Worm (Caenorhabditis elegans) whole organism, late embryonic: ENCODE measurements around the gene T05A7.7.

Experiments used
- C08G9.2 ChIP-seq: sonication (generic microtip); optimal IDR thresholded peaks from 2 replicates; lab custom pipeline; 2016; ENCODE audit warnings: mild to moderate bottlenecking, missing genetic modification characterization, moderate library complexity, missing compliant biosample characterization
- C38D4.7 ChIP-seq: fragments of 200-800 bp; sonication (Bioruptor generic); optimal IDR thresholded peaks from 2 replicates; lab custom pipeline; 2018; ENCODE audit warnings: mild to moderate bottlenecking, missing genetic modification characterization, moderate library complexity, missing compliant biosample characterization
- K09A11.1 ChIP-seq: sonication (generic microtip); optimal IDR thresholded peaks from 2 replicates; lab custom pipeline; 2017; ENCODE audit warnings: antibody characterized with exemption, mild to moderate bottlenecking, missing genetic modification characterization, missing compliant biosample characterization; ENCODE audit not compliant: insufficient read depth
- T23F11.4 ChIP-seq: fragments of 200-800 bp; sonication (Bioruptor generic); optimal IDR thresholded peaks from 2 replicates; lab custom pipeline; 2018; ENCODE audit warnings: mild to moderate bottlenecking, missing genetic modification characterization, missing compliant biosample characterization
- ahr-1 ChIP-seq: sonication (generic microtip); optimal IDR thresholded peaks from 2 replicates; lab custom pipeline; 2016; ENCODE audit warnings: missing genetic modification characterization, missing compliant biosample characterization
- ceh-14 ChIP-seq: sonication (generic microtip); optimal IDR thresholded peaks from 2 replicates; lab custom pipeline; 2016; ENCODE audit warnings: missing genotype, missing genetic modification characterization, missing compliant biosample characterization
- ceh-18 ChIP-seq: sonication (generic microtip); optimal IDR thresholded peaks from 2 replicates; lab custom pipeline; 2016; ENCODE audit warnings: missing genetic modification characterization, missing compliant biosample characterization
- ceh-22 ChIP-seq: sonication (generic microtip); optimal IDR thresholded peaks from 2 replicates; lab custom pipeline; 2017; ENCODE audit warnings: missing biosample characterization, missing genetic modification characterization
- ceh-24 ChIP-seq: sonication (generic microtip); optimal IDR thresholded peaks from 2 replicates; lab custom pipeline; 2016; ENCODE audit warnings: mild to moderate bottlenecking, missing genetic modification characterization, missing compliant biosample characterization
- ceh-31 ChIP-seq: sonication (generic microtip); optimal IDR thresholded peaks from 2 replicates; lab custom pipeline; 2016; ENCODE audit warnings: missing genetic modification characterization, missing compliant biosample characterization
- ceh-34 ChIP-seq: sonication (generic microtip); optimal IDR thresholded peaks from 2 replicates; lab custom pipeline; 2016; ENCODE audit warnings: mild to moderate bottlenecking, missing genetic modification characterization, missing compliant biosample characterization
- elt-2 ChIP-seq: sonication (generic microtip); optimal IDR thresholded peaks from 2 replicates; lab custom pipeline; 2016; ENCODE audit warnings: missing genetic modification reagents, missing genetic modification characterization, missing compliant biosample characterization
- fax-1 ChIP-seq: sonication (generic microtip); optimal IDR thresholded peaks from 2 replicates; lab custom pipeline; 2016; ENCODE audit warnings: missing genotype, missing genetic modification characterization, missing compliant biosample characterization
- gmeb-2 ChIP-seq: sonication (generic microtip); optimal IDR thresholded peaks from 2 replicates; lab custom pipeline; 2016; ENCODE audit warnings: missing genetic modification characterization, inconsistent platforms, missing compliant biosample characterization
- hlh-13 ChIP-seq: fragments of 200-800 bp; sonication (Bioruptor generic); optimal IDR thresholded peaks from 2 replicates; lab custom pipeline; 2018; ENCODE audit warnings: mild to moderate bottlenecking, missing genetic modification characterization, missing compliant biosample characterization
- hlh-8 ChIP-seq: sonication (generic microtip); optimal IDR thresholded peaks from 2 replicates; lab custom pipeline; 2016; ENCODE audit warnings: missing genotype, missing genetic modification characterization, missing compliant biosample characterization
- lim-6 ChIP-seq: sonication (generic microtip); optimal IDR thresholded peaks from 2 replicates; lab custom pipeline; 2016; ENCODE audit warnings: missing genetic modification characterization, missing compliant biosample characterization
- mec-3 ChIP-seq: sonication (generic microtip); optimal IDR thresholded peaks from 2 replicates; lab custom pipeline; 2016; ENCODE audit warnings: borderline replicate concordance, missing genetic modification characterization, missing compliant biosample characterization
- nfya-1 ChIP-seq: sonication (generic microtip); optimal IDR thresholded peaks from 2 replicates; lab custom pipeline; 2017; ENCODE audit warnings: missing genetic modification characterization, mild to moderate bottlenecking, missing compliant biosample characterization, antibody characterized with exemption, moderate library complexity
- nhr-11 ChIP-seq: fragments of 150-350 bp; optimal IDR thresholded peaks from 2 replicates; lab custom pipeline; 2014; ENCODE audit warnings: missing biosample characterization, missing genetic modification characterization
- pag-3 ChIP-seq: sonication (generic microtip); optimal IDR thresholded peaks from 2 replicates; lab custom pipeline; 2016; ENCODE audit warnings: missing compliant biosample characterization, missing genetic modification characterization, borderline replicate concordance
- pax-1 ChIP-seq: fragments of 150-350 bp; optimal IDR thresholded peaks from 2 replicates; lab custom pipeline; 2014; ENCODE audit warnings: missing biosample characterization, missing genetic modification characterization
- pha-2 ChIP-seq: sonication (generic microtip); optimal IDR thresholded peaks from 2 replicates; lab custom pipeline; 2017; ENCODE audit warnings: mild to moderate bottlenecking, missing genetic modification characterization, missing compliant biosample characterization
- pha-4 ChIP-seq: fragments of 150-350 bp; optimal IDR thresholded peaks from 2 replicates; lab custom pipeline; 2018; ENCODE audit warnings: missing biosample characterization, missing genetic modification reagents, missing genetic modification characterization
- pqm-1 ChIP-seq: sonication (generic microtip); optimal IDR thresholded peaks from 2 replicates; lab custom pipeline; 2016; ENCODE audit warnings: missing genetic modification characterization, missing compliant biosample characterization
- ref-2 ChIP-seq: sonication (generic microtip); optimal IDR thresholded peaks from 2 replicates; lab custom pipeline; 2016; ENCODE audit warnings: missing genetic modification characterization, missing compliant biosample characterization
- rnt-1 ChIP-seq: sonication (generic microtip); optimal IDR thresholded peaks from 2 replicates; lab custom pipeline; 2016; ENCODE audit warnings: missing genetic modification characterization, missing compliant biosample characterization
- sox-4 ChIP-seq: sonication (generic microtip); optimal IDR thresholded peaks from 2 replicates; lab custom pipeline; 2017; ENCODE audit warnings: mild to moderate bottlenecking, missing genetic modification characterization, inconsistent platforms, missing compliant biosample characterization
- syd-9 ChIP-seq: sonication (generic microtip); optimal IDR thresholded peaks from 2 replicates; lab custom pipeline; 2016; ENCODE audit warnings: mild to moderate bottlenecking, missing genetic modification characterization, moderate library complexity, missing compliant biosample characterization
- tbx-2 ChIP-seq: sonication (generic microtip); optimal IDR thresholded peaks from 2 replicates; lab custom pipeline; 2016; ENCODE audit warnings: missing genetic modification characterization, missing compliant biosample characterization
- unc-3 ChIP-seq, 2 experiments: fragments of 200-800 bp in 1 of 2; sonication (Bioruptor generic) in 1 of 2; sonication (generic microtip) in 1 of 2; conservative IDR thresholded peaks in 1 of 2; optimal IDR thresholded peaks in 1 of 2; 2 replicates each; pipeline versions ENCODE4 v1.3.6 to Lab custom; 2016 to 2022; ENCODE audit warnings: missing compliant biosample characterization in 2 of 2, missing genetic modification characterization in 2 of 2, missing genetic modification reagents in 1 of 2
- unc-42 ChIP-seq: sonication (generic microtip); optimal IDR thresholded peaks from 2 replicates; lab custom pipeline; 2016; ENCODE audit warnings: missing genotype, missing genetic modification characterization, missing compliant biosample characterization
- unc-55 ChIP-seq: sonication (generic microtip); optimal IDR thresholded peaks from 2 replicates; lab custom pipeline; 2017; ENCODE audit warnings: missing biosample characterization, missing genetic modification reagents, missing genetic modification characterization

The T05A7.7 gene

ce11 chrII:4698266-4698771, 17.0 kb upstream of the T05A7.7 start, which contains the start of the genes rpn-5 and scc-1:
Gene rpn-5, minus strand, starts transcription at chrII:4698427.
Gene scc-1, plus strand, starts transcription at chrII:4698721.
- peak; percentile 85 for TF ChIP-seq nfya-1 (tag; lab: Kevin White, UChicago)
- peak; percentile 3 for TF ChIP-seq unc-42 (tag; lab: Kevin White, UChicago)
- no peak for TF ChIP-seq lim-6 (tag; lab: Kevin White, UChicago)
- no peak for TF ChIP-seq pha-2
- peak; percentile 21 for TF ChIP-seq ref-2 (tag; lab: Kevin White, UChicago)
- TF ChIP-seq pqm-1 (tag; lab: Kevin White, UChicago): no peak
- peak; percentile 25 for TF ChIP-seq tbx-2
- no peak for TF ChIP-seq ceh-22 (tag; lab: Kevin White, UChicago)
- peak; percentile 33 for TF ChIP-seq pax-1
- TF ChIP-seq unc-55 (GFP tag; lab: Kevin White, UChicago): peak; percentile 97
- no peak for TF ChIP-seq ceh-18 (tag; lab: Kevin White, UChicago)

- TF ChIP-seq mec-3 (tag; lab: Kevin White, UChicago) (no peak), ahr-1 (tag; lab: Kevin White, UChicago) (no peak), C38D4.7 (GFP tag; lab: Kevin White, UChicago) (no peak), pha-4 (no peak), ceh-24 (tag; lab: Kevin White, UChicago) (no peak), pqm-1 (tag; lab: Kevin White, UChicago) (no peak), pax-1 (no peak), K09A11.1 (tag; lab: Kevin White, UChicago) (no peak), nhr-11 (tag; lab: Kevin White, UChicago) (no peak), sox-4 (tag; lab: Kevin White, UChicago) (no peak), hlh-8 (no peak), ceh-14 (tag; lab: Kevin White, UChicago) (no peak), hlh-13 (GFP tag; lab: Kevin White, UChicago) (no peak), fax-1 (tag; lab: Kevin White, UChicago) (no peak), pag-3 (tag; lab: Kevin White, UChicago) (no peak)
These were observed 14.8 kb upstream of the T05A7.7 start for ce11 chrII:4696055-4696454.

ce11 chrII:4693129-4693528, 11.8 kb upstream of the T05A7.7 start, which contains the start of gene F10G7.5:
Gene F10G7.5, plus strand, starts transcription at chrII:4693414.
- TF ChIP-seq unc-3 (GFP tag; conservative IDR thresholded peaks at IDR 0.05; lab: Robert Waterston, UW): no peak
- no peak for TF ChIP-seq unc-3 (tag; optimal IDR thresholded peaks at IDR 0.05; lab: Kevin White, UChicago)
- no peak for TF ChIP-seq gmeb-2
- TF ChIP-seq elt-2 (tag; lab: Kevin White, UChicago): peak; percentile 43
- TF ChIP-seq C08G9.2: no peak
- TF ChIP-seq syd-9 (tag; lab: Kevin White, UChicago): no peak
- no peak for TF ChIP-seq lim-6 (tag; lab: Kevin White, UChicago)
- TF ChIP-seq pha-2: no peak

ce11 chrII:4689477-4689876, 8.2 kb upstream of the T05A7.7 start, which contains the start of gene F10G7.12:
Gene F10G7.12, plus strand, starts transcription at chrII:4689777.
- TF ChIP-seq rnt-1 (tag; lab: Kevin White, UChicago): no peak
- no peak for TF ChIP-seq pax-1
- TF ChIP-seq ceh-31 (tag; lab: Kevin White, UChicago): no peak

ce11 chrII:4686941-4687340, 5.7 kb upstream of the T05A7.7 start, which contains the start of gene sre-39:
Gene sre-39, plus strand, starts transcription at chrII:4687241.
- TF ChIP-seq ceh-34 (no peak), C08G9.2 (no peak), K09A11.1 (tag; lab: Kevin White, UChicago) (no peak), T23F11.4 (GFP tag; lab: Kevin White, UChicago) (no peak)
- TF ChIP-seq, all 69 proteins: peak for 0
